Worm (Caenorhabditis elegans): ENCODE measurements around the gene tsp-11.
A peak's percentile ranks its signal among the peaks of the same experiment; 100 is the strongest.

The tsp-11 gene

DNA sequence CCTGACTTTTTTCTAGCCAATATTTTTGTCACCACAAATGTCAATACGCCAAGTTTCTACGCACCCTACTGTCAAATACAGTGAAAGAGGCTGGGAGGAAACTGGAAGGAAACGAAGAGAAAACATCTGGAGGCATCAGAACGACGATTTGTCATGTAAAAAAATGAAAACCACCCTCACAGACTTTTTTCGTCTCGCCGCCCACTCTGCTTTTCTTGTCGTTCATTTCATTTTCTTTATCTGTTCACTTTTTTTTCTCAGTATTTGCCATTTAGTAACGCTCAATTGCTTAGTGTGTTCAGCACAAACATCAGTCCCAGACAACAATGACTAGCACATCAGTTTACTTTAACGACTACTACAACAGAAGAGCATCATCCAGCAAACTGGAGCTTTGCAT, 17.1 kb upstream of the tsp-11 start, which contains the start of gene B0563.5:
TSS of gene B0563.5 (plus strand) at position 301 of the 400 bp plus-strand sequence.
- TF ChIP-seq lin-39 (tag; optimal IDR thresholded peaks at IDR 0.05): no peak
- no peak for TF ChIP-seq nhr-23 (tag; optimal IDR thresholded peaks at IDR 0.05)
- TF ChIP-seq sma-3 (GFP tag; optimal IDR thresholded peaks at IDR 0.05): no peak
- no peak for TF ChIP-seq ztf-4 (tag; optimal IDR thresholded peaks at IDR 0.05)
- no peak for TF ChIP-seq C34F6.9 (tag; optimal IDR thresholded peaks at IDR 0.05)
- no peak for TF ChIP-seq ztf-11 (tag; optimal IDR thresholded peaks at IDR 0.05)
- no peak for TF ChIP-seq mab-5 (tag; optimal IDR thresholded peaks at IDR 0.05)
- TF ChIP-seq alr-1 (tag; optimal IDR thresholded peaks at IDR 0.05): no peak
- no peak for TF ChIP-seq Y55F3AM.14 (GFP tag; optimal IDR thresholded peaks at IDR 0.05)
- TF ChIP-seq ZK546.5 (tag; optimal IDR thresholded peaks at IDR 0.05): no peak
- TF ChIP-seq F13H6.1 (tag; optimal IDR thresholded peaks at IDR 0.05): no peak
- TF ChIP-seq zag-1 (tag; optimal IDR thresholded peaks at IDR 0.05): no peak
- no peak for TF ChIP-seq gmeb-1 (tag; optimal IDR thresholded peaks at IDR 0.05)
- TF ChIP-seq nhr-12 (tag; optimal IDR thresholded peaks at IDR 0.05): no peak
- TF ChIP-seq nhr-237 (tag; optimal IDR thresholded peaks at IDR 0.05): no peak
- TF ChIP-seq nhr-10 (tag; optimal IDR thresholded peaks at IDR 0.05): no peak
- TF ChIP-seq ama-1 (optimal IDR thresholded peaks at IDR 0.05): no peak
- no peak for TF ChIP-seq peb-1 (tag; optimal IDR thresholded peaks at IDR 0.05)
- TF ChIP-seq nhr-129 (tag; optimal IDR thresholded peaks at IDR 0.05): no peak

DNA sequence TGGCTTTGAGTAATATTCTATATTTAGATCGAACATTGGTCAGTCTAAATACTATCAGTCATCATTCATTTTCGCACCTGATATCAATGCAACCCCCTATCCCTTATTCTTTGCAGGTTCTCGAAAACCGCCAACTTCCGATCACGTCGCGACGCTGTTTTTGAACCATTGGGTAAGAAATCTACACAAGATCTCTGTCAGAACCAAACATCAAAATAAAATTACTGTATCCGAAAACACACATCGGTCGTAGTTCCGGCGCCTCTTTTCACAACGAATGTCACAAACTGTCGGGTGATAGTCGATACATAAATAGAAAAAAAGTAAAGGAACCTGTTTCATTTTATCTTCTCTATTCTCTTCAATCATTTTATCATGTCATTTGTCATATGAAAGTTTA, 16.0 kb upstream of the tsp-11 start:
- TF ChIP-seq sma-9 (GFP tag; optimal IDR thresholded peaks at IDR 0.05) (peak; percentile 64), sma-9 (tag; optimal IDR thresholded peaks at IDR 0.05) (no peak), gmeb-1 (tag; optimal IDR thresholded peaks at IDR 0.05) (no peak), nhr-21 (tag; optimal IDR thresholded peaks at IDR 0.05) (peak; percentile 62), lin-39 (tag; optimal IDR thresholded peaks at IDR 0.05) (no peak), nhr-10 (tag; optimal IDR thresholded peaks at IDR 0.05) (no peak), aly-2 (tag; optimal IDR thresholded peaks at IDR 0.05) (no peak), zag-1 (tag; optimal IDR thresholded peaks at IDR 0.05) (no peak), sem-4 (tag; optimal IDR thresholded peaks at IDR 0.05) (no peak), ceh-82 (tag; optimal IDR thresholded peaks at IDR 0.05) (no peak), nhr-23 (tag; optimal IDR thresholded peaks at IDR 0.05) (no peak), sma-3 (GFP tag; optimal IDR thresholded peaks at IDR 0.05) (peak; percentile 67), skn-1 (tag; optimal IDR thresholded peaks at IDR 0.05) (no peak), mbf-1 (tag; optimal IDR thresholded peaks at IDR 0.05) (no peak), fos-1 (tag; optimal IDR thresholded peaks at IDR 0.05) (peak; percentile 6), ama-1 (optimal IDR thresholded peaks at IDR 0.05) (no peak), nhr-6 (tag; optimal IDR thresholded peaks at IDR 0.05) (no peak), unc-55 (GFP tag; optimal IDR thresholded peaks at IDR 0.05) (no peak), mab-5 (tag; optimal IDR thresholded peaks at IDR 0.05) (no peak), ceh-16 (tag; optimal IDR thresholded peaks at IDR 0.05) (no peak), nhr-237 (tag; optimal IDR thresholded peaks at IDR 0.05) (no peak), elt-3 (tag; optimal IDR thresholded peaks at IDR 0.05) (no peak), nhr-129 (tag; optimal IDR thresholded peaks at IDR 0.05) (peak; percentile 5), F13H6.1 (tag; optimal IDR thresholded peaks at IDR 0.05) (no peak)

DNA sequence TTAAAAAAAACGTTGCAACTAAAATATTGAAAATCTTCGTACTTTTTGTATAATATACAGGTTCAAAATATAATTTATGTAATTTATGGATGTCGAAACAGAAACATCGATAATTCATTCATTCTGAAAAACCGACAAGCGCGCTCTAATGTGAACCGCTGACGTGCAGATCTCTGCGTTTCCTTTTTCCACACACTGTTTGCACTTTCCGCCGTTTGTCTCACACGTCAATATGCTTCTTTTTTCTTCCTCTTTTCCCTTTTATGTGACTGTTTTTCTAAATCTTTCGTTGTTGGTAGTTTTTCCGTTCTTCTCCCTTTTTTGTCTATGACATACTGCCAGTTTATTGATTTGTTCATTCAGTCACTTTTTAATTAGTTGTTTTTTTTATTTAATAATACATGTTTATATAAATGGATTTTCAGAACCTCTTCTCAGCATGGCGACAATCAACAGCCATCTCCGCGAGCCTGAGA, 12.7 kb upstream of the tsp-11 start, which contains the start of gene tmbi-4:
TSS of gene tmbi-4 (plus strand) at position 426 of the 476 bp plus-strand sequence.
- peak; percentile 94 for TF ChIP-seq crh-2 (tag; optimal IDR thresholded peaks at IDR 0.05)
- peak; percentile 34 for TF ChIP-seq nhr-25 (tag; optimal IDR thresholded peaks at IDR 0.05)
- TF ChIP-seq unc-62 (GFP tag; optimal IDR thresholded peaks at IDR 0.05): no peak
- TF ChIP-seq Y55F3AM.14 (GFP tag; optimal IDR thresholded peaks at IDR 0.05): no peak
- TF ChIP-seq lin-11 (tag; optimal IDR thresholded peaks at IDR 0.05): no peak
- TF ChIP-seq mab-5 (tag; optimal IDR thresholded peaks at IDR 0.05): peak; percentile 15
- no peak for TF ChIP-seq lin-39 (tag; optimal IDR thresholded peaks at IDR 0.05)
- peak; percentile 32 for TF ChIP-seq sma-3 (GFP tag; optimal IDR thresholded peaks at IDR 0.05)
- peak; percentile 27 for TF ChIP-seq sem-4 (tag; optimal IDR thresholded peaks at IDR 0.05)
- TF ChIP-seq sma-9 (GFP tag; optimal IDR thresholded peaks at IDR 0.05): peak; percentile 55
- TF ChIP-seq sma-9 (tag; optimal IDR thresholded peaks at IDR 0.05): no peak
- TF ChIP-seq fos-1 (tag; optimal IDR thresholded peaks at IDR 0.05): peak; percentile 65
- TF ChIP-seq dmd-4 (tag; optimal IDR thresholded peaks at IDR 0.05): no peak
- TF ChIP-seq lin-13 (GFP tag; optimal IDR thresholded peaks at IDR 0.05): peak; percentile 48
- no peak for TF ChIP-seq elt-3 (tag; optimal IDR thresholded peaks at IDR 0.05)
- peak; percentile 71 for TF ChIP-seq C34F6.9 (tag; optimal IDR thresholded peaks at IDR 0.05)
- TF ChIP-seq nhr-10 (tag; optimal IDR thresholded peaks at IDR 0.05): no peak
- peak; percentile 82 for TF ChIP-seq blmp-1 (tag; optimal IDR thresholded peaks at IDR 0.05; ENCODE audit: insufficient read depth)
- no peak for TF ChIP-seq peb-1 (tag; optimal IDR thresholded peaks at IDR 0.05)
- TF ChIP-seq F13H6.1 (tag; optimal IDR thresholded peaks at IDR 0.05): peak; percentile 53
- no peak for TF ChIP-seq nhr-12 (tag; optimal IDR thresholded peaks at IDR 0.05)
- no peak for TF ChIP-seq mdl-1 (tag; optimal IDR thresholded peaks at IDR 0.05)
- TF ChIP-seq nhr-21 (tag; optimal IDR thresholded peaks at IDR 0.05): peak; percentile 26
- peak; percentile 71 for TF ChIP-seq nhr-129 (tag; optimal IDR thresholded peaks at IDR 0.05)
- TF ChIP-seq ztf-11 (tag; optimal IDR thresholded peaks at IDR 0.05): no peak
- TF ChIP-seq lsy-2 (tag; optimal IDR thresholded peaks at IDR 0.05): peak in 1 of 2 experiments; percentile 69
- TF ChIP-seq ZK546.5 (tag; optimal IDR thresholded peaks at IDR 0.05): no peak
- TF ChIP-seq elt-1 (tag; optimal IDR thresholded peaks at IDR 0.05): no peak

Data from whole organism, L2 larva.